Worm (Caenorhabditis elegans) whole organism, early embryonic: Measurements from ENCODE around the gene M57.1.

ENCODE experiments used
- B0310.2 ChIP-seq: sonication (generic microtip); optimal IDR thresholded peaks from 2 replicates; lab custom pipeline; 2016; ENCODE audit warnings: mild to moderate bottlenecking, missing genetic modification characterization, missing compliant biosample characterization
- F13C5.2 ChIP-seq: sonication (generic microtip); optimal IDR thresholded peaks from 2 replicates; lab custom pipeline; 2017; ENCODE audit warnings: mild to moderate bottlenecking, missing genetic modification characterization, inconsistent platforms, missing compliant biosample characterization
- aly-1 ChIP-seq: sonication (generic microtip); optimal IDR thresholded peaks from 2 replicates; lab custom pipeline; 2016; ENCODE audit warnings: missing genetic modification characterization, missing compliant biosample characterization
- ama-1 ChIP-seq: fragments of 150-350 bp; optimal IDR thresholded peaks from 2 replicates; lab custom pipeline; 2014
- ceh-13 ChIP-seq: fragments of 200-800 bp; sonication (Bioruptor generic); optimal IDR thresholded peaks from 2 replicates; lab custom pipeline; 2018; ENCODE audit warnings: mild to moderate bottlenecking, missing genetic modification characterization, missing compliant biosample characterization
- ceh-36 ChIP-seq: sonication (generic microtip); optimal IDR thresholded peaks from 2 replicates; lab custom pipeline; 2016; ENCODE audit warnings: missing genetic modification characterization, inconsistent platforms, missing compliant biosample characterization
- flt-1 ChIP-seq: fragments of 200-800 bp; sonication (Bioruptor generic); IDR thresholded peaks from 2 replicates; pipeline ENCODE4 v1.3.6; 2022; ENCODE audit warnings: missing genetic modification characterization, missing compliant biosample characterization
- hmbx-1 ChIP-seq: sonication (generic microtip); optimal IDR thresholded peaks from 2 replicates; lab custom pipeline; 2016; ENCODE audit warnings: mild to moderate bottlenecking, missing genetic modification characterization, missing compliant biosample characterization
- hmg-4 ChIP-seq: fragments of 200-800 bp; sonication (Bioruptor generic); optimal IDR thresholded peaks from 2 replicates; lab custom pipeline; 2018; ENCODE audit warnings: mild to moderate bottlenecking, missing genetic modification characterization, missing compliant biosample characterization
- hnd-1 ChIP-seq: sonication (generic microtip); optimal IDR thresholded peaks from 2 replicates; lab custom pipeline; 2016; ENCODE audit warnings: missing genetic modification characterization, missing compliant biosample characterization
- scrt-1 ChIP-seq: fragments of 200-800 bp; sonication (Bioruptor generic); IDR thresholded peaks from 2 replicates; pipeline ENCODE4 v1.3.6; 2022; ENCODE audit warnings: missing genetic modification characterization, missing compliant biosample characterization
- sea-1 ChIP-seq: fragments of 200-800 bp; sonication (Bioruptor generic); conservative IDR thresholded peaks from 2 replicates; pipeline ENCODE4 v1.3.6; 2022; ENCODE audit warnings: missing genetic modification characterization, missing compliant biosample characterization
- tbx-11 ChIP-seq: fragments of 200-800 bp; sonication (Bioruptor generic); IDR thresholded peaks from 2 replicates; pipeline ENCODE4 v1.3.6; 2022; ENCODE audit warnings: missing genetic modification characterization, missing compliant biosample characterization

ce11 chrIV:3514467-3514866 lies 17.8 kb upstream of the M57.1 start, which contains the start of gene tsg-101:
- no peak for TF ChIP-seq tbx-11 (GFP tag; lab: Robert Waterston, UW)
- TF ChIP-seq hmg-4 (GFP tag; lab: Kevin White, UChicago): no peak
- no peak for TF ChIP-seq ceh-13 (GFP tag; lab: Kevin White, UChicago)
- no peak for TF ChIP-seq ama-1 (lab: Kevin White, UChicago)
- TF ChIP-seq aly-1 (tag; lab: Kevin White, UChicago): no peak
- no peak for TF ChIP-seq sea-1
- TF ChIP-seq F13C5.2 (tag; lab: Kevin White, UChicago): no peak
- TF ChIP-seq B0310.2: no peak
- no peak for TF ChIP-seq hnd-1 (tag; lab: Kevin White, UChicago)
- no peak for TF ChIP-seq hmbx-1
- TF ChIP-seq ceh-36 (tag; lab: Kevin White, UChicago): no peak
- TF ChIP-seq scrt-1 (GFP tag; lab: Robert Waterston, UW): no peak
- TF ChIP-seq flt-1 (GFP tag; lab: Robert Waterston, UW): no peak
